Fruit fly (Drosophila melanogaster) whole organism, pupa: Measurements from ENCODE around the gene CG11696.

Source experiments
- CG15710 ChIP-seq: fragments of 200-800 bp; sonication (Bioruptor generic); optimal IDR thresholded peaks from 2 replicates; lab custom pipeline; 2018; ENCODE audit warnings: missing biosample characterization, mild to moderate bottlenecking, missing genetic modification characterization, moderate library complexity
- CG4496 ChIP-seq: fragments of 200-800 bp; sonication (Bioruptor generic); IDR thresholded peaks from 3 replicates; pipeline ENCODE4 v1.3.6; 2022; ENCODE audit warnings: missing biosample characterization, missing genetic modification characterization

DNA sequence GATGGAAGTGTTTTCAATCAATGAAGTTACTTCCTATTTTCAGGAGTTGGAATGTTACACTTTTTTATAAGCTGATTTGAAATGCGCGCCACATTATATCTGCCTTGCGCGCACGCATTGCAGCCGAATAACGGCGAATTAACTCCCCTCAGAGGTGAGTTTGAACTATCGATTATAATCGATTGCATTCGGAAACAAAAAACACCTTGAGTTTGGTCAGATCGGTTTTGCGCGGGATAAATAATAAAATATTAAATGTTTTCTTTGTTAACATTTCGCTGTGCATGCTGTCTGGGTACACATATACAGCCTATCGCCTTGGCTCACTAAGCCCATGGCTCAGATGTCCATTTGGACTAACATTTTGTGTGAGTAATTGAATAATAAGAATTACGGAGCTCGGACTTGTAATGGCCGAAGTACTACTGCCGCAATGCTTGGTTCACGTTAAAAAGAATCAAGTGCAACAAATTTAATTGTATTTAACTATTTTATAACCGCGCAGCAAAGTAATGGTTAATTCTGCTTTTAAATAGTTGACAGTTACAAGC is 47.9 kb downstream of the CG11696 start:
- TF ChIP-seq CG4496 (no peak), CG15710 (tag; lab: Kevin White, UChicago) (no peak)
